Worm (Caenorhabditis elegans) whole organism, L1 larva: Measurements from ENCODE around the gene K02D10.1.
A peak's percentile ranks its signal among the peaks of the same experiment; 100 is the strongest.

Experiments
- C04F5.9 ChIP-seq: sonication (generic microtip); optimal IDR thresholded peaks from 2 replicates; lab custom pipeline; 2016; ENCODE audit warnings: missing genetic modification characterization, missing compliant biosample characterization
- F16B12.6 ChIP-seq: fragments of 150-350 bp; optimal IDR thresholded peaks from 2 replicates; lab custom pipeline; 2014; ENCODE audit warnings: missing biosample characterization, missing genetic modification characterization
- aha-1 ChIP-seq: fragments of 150-350 bp; optimal IDR thresholded peaks from 2 replicates; lab custom pipeline; 2014; ENCODE audit warnings: missing biosample characterization, missing genetic modification characterization
- ama-1 ChIP-seq: fragments of 150-350 bp; optimal IDR thresholded peaks from 2 replicates; lab custom pipeline; 2014
- ceh-82 ChIP-seq, 3 experiments: fragments of 150-350 bp in 1 of 3; sonication (generic microtip) in 2 of 3; optimal IDR thresholded peaks; 2 replicates each; lab custom pipeline; 2014 to 2017; ENCODE audit warnings: missing biosample characterization in 3 of 3, missing genetic modification characterization in 3 of 3
- ces-1 ChIP-seq: fragments of 150-350 bp; optimal IDR thresholded peaks from 2 replicates; lab custom pipeline; 2014; ENCODE audit warnings: missing biosample characterization, missing genetic modification reagents, missing genetic modification characterization
- dpl-1 ChIP-seq, 3 experiments: fragments of 150-350 bp in 2 of 3; sonication (generic microtip) in 1 of 3; optimal IDR thresholded peaks; 2 replicates each; lab custom pipeline; 2014 to 2017; ENCODE audit warnings: missing biosample characterization in 3 of 3, missing genetic modification characterization in 3 of 3, missing genetic modification reagents in 3 of 3
- efl-1 ChIP-seq, 4 experiments: fragments of 150-350 bp; optimal IDR thresholded peaks in 3 of 4; peaks in 1 of 4; 1 replicate in 1 of 4; 2 replicates in 3 of 4; lab custom pipeline; 2014; ENCODE audit warnings: missing biosample characterization in 2 of 4, missing genetic modification characterization in 2 of 4, missing genetic modification reagents in 2 of 4
- egl-27 ChIP-seq, 2 experiments: fragments of 150-350 bp in 1 of 2; sonication (generic microtip); optimal IDR thresholded peaks; 3 replicates each; lab custom pipeline; 2017 to 2018; ENCODE audit warnings: missing biosample characterization in 2 of 2, missing genetic modification characterization in 2 of 2, missing genetic modification reagents in 2 of 2
- elt-3 ChIP-seq, 6 experiments: fragments of 150-350 bp in 1 of 6; sonication (generic microtip); optimal IDR thresholded peaks; 2 replicates each; lab custom pipeline; 2017 to 2018; ENCODE audit warnings: missing biosample characterization in 6 of 6, missing genetic modification characterization in 6 of 6, inconsistent platforms in 1 of 6
- fkh-4 ChIP-seq: sonication (generic microtip); optimal IDR thresholded peaks from 2 replicates; lab custom pipeline; 2016; ENCODE audit warnings: missing compliant biosample characterization, missing genetic modification characterization, borderline replicate concordance
- fos-1 ChIP-seq: fragments of 150-350 bp; optimal IDR thresholded peaks from 2 replicates; lab custom pipeline; 2014; ENCODE audit warnings: missing biosample characterization, missing genetic modification characterization
- grh-1 ChIP-seq: fragments of 200-800 bp; sonication (Bioruptor generic); IDR thresholded peaks from 2 replicates; pipeline ENCODE4 v1.3.6; 2022; ENCODE audit warnings: missing genetic modification reagents, missing genetic modification characterization, missing compliant biosample characterization
- isw-1 ChIP-seq: fragments of 200-800 bp; sonication (Bioruptor generic); IDR thresholded peaks from 2 replicates; pipeline ENCODE4 v1.3.6; 2022; ENCODE audit warnings: missing genetic modification characterization, missing compliant biosample characterization
- lin-14 ChIP-seq: fragments of 200-800 bp; sonication (Bioruptor generic); optimal IDR thresholded peaks from 2 replicates; lab custom pipeline; 2018; ENCODE audit warnings: mild to moderate bottlenecking, missing genetic modification characterization, moderate library complexity, missing compliant biosample characterization
- lin-15B ChIP-seq: fragments of 150-350 bp; sonication (generic microtip); optimal IDR thresholded peaks from 3 replicates; lab custom pipeline; 2014; ENCODE audit warnings: missing biosample characterization, missing genetic modification characterization
- lin-35 ChIP-seq, 2 experiments: fragments of 150-350 bp; optimal IDR thresholded peaks; 2 replicates each; lab custom pipeline; 2014; ENCODE audit warnings: missing biosample characterization in 2 of 2, missing genetic modification characterization in 2 of 2, missing genetic modification reagents in 2 of 2
- lin-39 ChIP-seq: fragments of 150-350 bp; optimal IDR thresholded peaks from 2 replicates; lab custom pipeline; 2014; ENCODE audit warnings: missing biosample characterization, missing genetic modification reagents, missing genetic modification characterization
- mep-1 ChIP-seq: fragments of 150-350 bp; optimal IDR thresholded peaks from 2 replicates; lab custom pipeline; 2014; ENCODE audit warnings: missing biosample characterization, missing genetic modification characterization
- nhr-11 ChIP-seq: fragments of 150-350 bp; optimal IDR thresholded peaks from 2 replicates; lab custom pipeline; 2014; ENCODE audit warnings: missing biosample characterization, missing genetic modification characterization
- nhr-12 ChIP-seq: sonication (generic microtip); optimal IDR thresholded peaks from 2 replicates; lab custom pipeline; 2017; ENCODE audit warnings: missing biosample characterization, missing genetic modification characterization
- nhr-237 ChIP-seq: fragments of 150-350 bp; optimal IDR thresholded peaks from 2 replicates; lab custom pipeline; 2014; ENCODE audit warnings: missing biosample characterization, missing genetic modification characterization
- nhr-28 ChIP-seq: fragments of 150-350 bp; optimal IDR thresholded peaks from 2 replicates; lab custom pipeline; 2014; ENCODE audit warnings: missing biosample characterization, missing genetic modification characterization
- nhr-76 ChIP-seq: sonication (generic microtip); optimal IDR thresholded peaks from 2 replicates; lab custom pipeline; 2017; ENCODE audit warnings: missing biosample characterization, missing genetic modification characterization
- nhr-85 ChIP-seq: sonication (generic microtip); peaks from one replicate; lab custom pipeline; 2016; ENCODE audit warnings: missing genetic modification characterization, inconsistent platforms, missing compliant biosample characterization
- pag-3 ChIP-seq: sonication (generic microtip); optimal IDR thresholded peaks from 2 replicates; lab custom pipeline; 2017; ENCODE audit warnings: missing genetic modification characterization, mild to moderate bottlenecking, missing compliant biosample characterization, antibody characterized with exemption, borderline replicate concordance; ENCODE audit not compliant: insufficient read depth
- pax-3 ChIP-seq: fragments of 200-800 bp; sonication (Bioruptor generic); optimal IDR thresholded peaks from 2 replicates; lab custom pipeline; 2018; ENCODE audit warnings: mild to moderate bottlenecking, missing genetic modification characterization, moderate library complexity, missing compliant biosample characterization
- pqm-1 ChIP-seq: sonication (generic microtip); optimal IDR thresholded peaks from 3 replicates; lab custom pipeline; 2017; ENCODE audit warnings: missing biosample characterization, missing genetic modification characterization
- rnt-1 ChIP-seq: sonication (generic microtip); optimal IDR thresholded peaks from 2 replicates; lab custom pipeline; 2016; ENCODE audit warnings: mild to moderate bottlenecking, missing genetic modification characterization, moderate library complexity, missing compliant biosample characterization
- skn-1 ChIP-seq: fragments of 150-350 bp; optimal IDR thresholded peaks from 2 replicates; lab custom pipeline; 2014; ENCODE audit warnings: missing biosample characterization, missing genetic modification characterization
- snpc-4 ChIP-seq: fragments of 150-350 bp; optimal IDR thresholded peaks from 2 replicates; lab custom pipeline; 2014; ENCODE audit warnings: missing biosample characterization, missing genetic modification characterization
- snu-23 ChIP-seq: sonication (generic microtip); optimal IDR thresholded peaks from 2 replicates; lab custom pipeline; 2016; ENCODE audit warnings: missing genetic modification characterization, missing compliant biosample characterization
- swsn-7 ChIP-seq: sonication (generic microtip); optimal IDR thresholded peaks from 2 replicates; lab custom pipeline; 2016; ENCODE audit warnings: missing genetic modification characterization, missing compliant biosample characterization
- tlp-1 ChIP-seq: fragments of 150-350 bp; optimal IDR thresholded peaks from 2 replicates; lab custom pipeline; 2014; ENCODE audit warnings: missing biosample characterization, missing genetic modification characterization
- unc-30 ChIP-seq: sonication (generic microtip); optimal IDR thresholded peaks from 2 replicates; lab custom pipeline; 2017; ENCODE audit warnings: missing biosample characterization, missing genetic modification characterization
- unc-62 ChIP-seq: fragments of 150-350 bp; optimal IDR thresholded peaks from 2 replicates; lab custom pipeline; 2014; ENCODE audit warnings: missing biosample characterization, missing genetic modification reagents, missing genetic modification characterization
- unc-86 ChIP-seq: sonication (generic microtip); optimal IDR thresholded peaks from 2 replicates; lab custom pipeline; 2016; ENCODE audit warnings: missing genetic modification characterization, missing compliant biosample characterization
- unc-98 ChIP-seq: fragments of 200-800 bp; sonication (Bioruptor generic); IDR thresholded peaks from 2 replicates; pipeline ENCODE4 v1.3.6; 2022; ENCODE audit warnings: missing genetic modification characterization, missing compliant biosample characterization
- zag-1 ChIP-seq: fragments of 150-350 bp; optimal IDR thresholded peaks from 2 replicates; lab custom pipeline; 2014; ENCODE audit warnings: missing biosample characterization, missing genetic modification characterization

The K02D10.1 gene

DNA sequence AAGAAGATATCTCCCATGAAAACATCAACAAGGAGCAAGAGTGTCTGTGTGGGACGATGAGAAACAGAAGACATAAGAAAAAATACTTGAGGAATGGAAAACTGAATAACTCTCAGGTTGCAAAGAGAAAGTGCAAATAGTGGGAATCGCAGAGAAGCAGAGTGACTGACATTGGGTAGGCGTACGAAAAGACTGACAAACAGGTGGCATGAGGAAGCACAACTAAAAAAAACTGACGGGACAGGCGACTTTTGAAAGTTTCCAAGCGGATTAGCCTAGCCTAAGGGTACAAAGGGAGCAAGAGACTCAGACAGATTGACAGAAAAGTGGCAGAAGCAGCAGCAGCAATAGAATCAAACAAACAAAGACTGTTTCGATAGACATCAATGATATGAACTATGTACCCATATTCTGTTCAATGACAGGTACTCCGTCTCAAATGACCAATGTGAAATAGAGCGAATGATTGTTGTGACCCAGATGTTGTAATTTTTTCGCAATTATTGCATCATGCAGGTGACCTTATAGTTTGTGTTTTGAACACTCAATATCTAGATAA, 34.9 kb upstream of the K02D10.1 start (continued):
- peak; percentile 87 for TF ChIP-seq lin-14 (GFP tag; lab: Kevin White, UChicago)
- no peak for TF ChIP-seq mep-1 (tag; lab: Kevin White, UChicago)
- TF ChIP-seq unc-62 (GFP tag; lab: Kevin White, UChicago): no peak
- TF ChIP-seq nhr-237 (tag; lab: Kevin White, UChicago): no peak
- no peak for TF ChIP-seq ces-1 (GFP tag; lab: Kevin White, UChicago)
- no peak for TF ChIP-seq nhr-76 (tag; lab: Kevin White, UChicago)
- TF ChIP-seq unc-86 (tag; lab: Kevin White, UChicago): peak; percentile 0
- TF ChIP-seq ama-1 (lab: Kevin White, UChicago): no peak
- no peak for TF ChIP-seq lin-15B (tag; lab: Kevin White, UChicago)
- peak; percentile 72 for TF ChIP-seq rnt-1 (tag; lab: Kevin White, UChicago)
- no peak for TF ChIP-seq pag-3 (tag; lab: Kevin White, UChicago)
- TF ChIP-seq snu-23 (GFP tag; lab: Kevin White, UChicago): peak; percentile 34
- peak; percentile 60 for TF ChIP-seq lin-39 (tag; lab: Kevin White, UChicago)
- no peak for TF ChIP-seq aha-1 (tag; lab: Kevin White, UChicago)
- TF ChIP-seq pax-3 (tag; lab: Kevin White, UChicago): no peak
- TF ChIP-seq zag-1 (tag; lab: Kevin White, UChicago): no peak
- peak; percentile 58 for TF ChIP-seq nhr-85 (tag; lab: Kevin White, UChicago)
- TF ChIP-seq isw-1 (GFP tag; lab: Robert Waterston, UW): no peak
- no peak for TF ChIP-seq fkh-4 (tag; lab: Kevin White, UChicago)
- no peak for TF ChIP-seq F16B12.6 (tag; lab: Kevin White, UChicago)
- no peak for TF ChIP-seq nhr-11 (tag; lab: Kevin White, UChicago)
- TF ChIP-seq fos-1: no peak
- peak in 2 of 3 experiments; percentile 15 to 33 for TF ChIP-seq ceh-82 (tag; optimal IDR thresholded peaks at IDR 0.05; lab: Kevin White, UChicago)
- no peak for TF ChIP-seq tlp-1 (tag; lab: Kevin White, UChicago)
- TF ChIP-seq nhr-12 (tag; lab: Kevin White, UChicago): no peak
- no peak for TF ChIP-seq unc-30 (tag; lab: Kevin White, UChicago)
- TF ChIP-seq skn-1: no peak
- peak; percentile 22 for TF ChIP-seq swsn-7
- no peak for TF ChIP-seq unc-98 (GFP tag; lab: Robert Waterston, UW)
- peak in 1 of 6 experiments; percentile 3 for TF ChIP-seq elt-3 (tag; optimal IDR thresholded peaks at IDR 0.05; lab: Kevin White, UChicago)
- TF ChIP-seq dpl-1 (GFP tag; optimal IDR thresholded peaks at IDR 0.05; lab: Kevin White, UChicago): no peak
- no peak for TF ChIP-seq snpc-4 (tag; lab: Kevin White, UChicago)

DNA sequence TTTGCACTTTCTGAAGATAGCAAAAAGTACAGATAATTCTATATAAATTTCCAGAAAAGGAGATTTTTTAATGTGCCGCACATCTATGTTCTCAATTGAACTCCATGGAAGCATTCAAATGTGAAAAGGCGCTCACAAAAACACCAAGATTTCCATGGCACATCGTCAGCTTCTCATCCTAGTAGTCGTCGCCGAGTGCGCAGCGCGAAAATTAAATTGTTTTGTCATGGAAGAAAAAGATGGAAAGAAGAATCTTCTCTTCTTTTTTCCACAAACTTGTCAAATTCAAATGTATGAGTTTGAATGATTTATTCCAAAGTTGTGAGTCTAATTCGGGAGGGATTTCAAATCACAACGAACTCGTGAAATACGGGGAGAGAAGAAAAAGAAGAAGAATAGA, 31.9 kb upstream of the K02D10.1 start:
- TF ChIP-seq unc-62 (GFP tag; lab: Kevin White, UChicago) (no peak), C04F5.9 (tag; lab: Kevin White, UChicago) (no peak), pax-3 (tag; lab: Kevin White, UChicago) (no peak), ces-1 (GFP tag; lab: Kevin White, UChicago) (no peak), lin-35 (GFP tag; optimal IDR thresholded peaks at IDR 0.05; lab: Kevin White, UChicago) (no peak), grh-1 (GFP tag; lab: Robert Waterston, UW) (no peak), egl-27 (tag; optimal IDR thresholded peaks at IDR 0.05; lab: Kevin White, UChicago) (no peak), nhr-28 (no peak), efl-1 (optimal IDR thresholded peaks at IDR 0.05; lab: Kevin White, UChicago) (no peak), efl-1 (GFP tag; optimal IDR thresholded peaks at IDR 0.05 in 1 of 2; lab: Kevin White, UChicago) (peak in 1 of 2 experiments; percentile 46), lin-14 (GFP tag; lab: Kevin White, UChicago) (peak; percentile 33), pqm-1 (tag; lab: Kevin White, UChicago) (no peak)

DNA sequence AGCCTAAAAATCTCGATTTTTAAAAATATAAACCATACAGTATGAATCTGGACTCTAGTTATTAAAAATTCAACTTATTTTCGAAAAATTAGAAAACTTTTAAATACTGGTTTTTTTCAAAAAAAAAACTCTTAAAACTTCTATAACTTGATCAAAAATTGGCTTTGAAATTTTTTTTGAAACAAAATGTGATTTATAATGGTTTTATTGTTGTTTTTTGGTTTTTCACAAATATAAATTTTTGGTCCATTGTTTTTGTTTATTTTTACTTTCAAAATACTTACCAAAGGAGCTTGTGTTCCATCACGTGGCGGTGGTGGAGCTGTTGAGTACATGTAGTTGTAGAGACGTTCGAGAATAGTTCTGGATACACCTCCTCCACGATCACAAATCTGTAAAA, 31.0 kb upstream of the K02D10.1 start:
- TF ChIP-seq mep-1 (tag; lab: Kevin White, UChicago): no peak
- TF ChIP-seq efl-1 (optimal IDR thresholded peaks at IDR 0.05; lab: Kevin White, UChicago): no peak
- TF ChIP-seq efl-1 (GFP tag; optimal IDR thresholded peaks at IDR 0.05 in 1 of 2; lab: Kevin White, UChicago): peak in 1 of 2 experiments; percentile 91
